Fruit fly (Drosophila melanogaster): ENCODE results near the gene wnd.

wnd gene

dm6 chr3L:19632766-19633632 lies 2.6 kb downstream of the wnd start (continued):
- no peak for TF ChIP-seq CHES-1-like (GFP tag; optimal IDR thresholded peaks at IDR 0.05)
- peak; percentile 36 for TF ChIP-seq D19B (GFP tag; optimal IDR thresholded peaks at IDR 0.05)
- TF ChIP-seq sr (GFP tag; IDR thresholded peaks at IDR 0.05), result no peak
- no peak; the same call in 3 of the 4 replicates for TF ChIP-seq Dll (GFP tag; IDR thresholded peaks at IDR 0.05; ENCODE audit: partially characterized antibody)
- peak; percentile 79 for TF ChIP-seq lilli (GFP tag; optimal IDR thresholded peaks at IDR 0.05)
- TF ChIP-seq CG32772 (GFP tag; IDR thresholded peaks at IDR 0.05), result peak; percentile 34; the same call in 1 of the 2 replicates
- peak; percentile 55; the same call in 1 of the 2 replicates for TF ChIP-seq E2f1 (GFP tag; IDR thresholded peaks at IDR 0.05)
- no peak for TF ChIP-seq Atf-2 (GFP tag; optimal IDR thresholded peaks at IDR 0.05)
- no peak for TF ChIP-seq sim (GFP tag; IDR thresholded peaks at IDR 0.05)
- peak; percentile 65 for TF ChIP-seq PHDP (tag; optimal IDR thresholded peaks at IDR 0.05)
- no peak for TF ChIP-seq BEAF-32 (GFP tag; optimal IDR thresholded peaks at IDR 0.05)
- TF ChIP-seq NFAT (GFP tag; IDR thresholded peaks at IDR 0.05), result peak; percentile 79
- TF ChIP-seq mam (GFP tag; optimal IDR thresholded peaks at IDR 0.05), result peak; percentile 13
- peak; percentile 67 for TF ChIP-seq CG15269 (tag; optimal IDR thresholded peaks at IDR 0.05)
- TF ChIP-seq crol (GFP tag; IDR thresholded peaks at IDR 0.05), result 0 out of 2 replicates have a peak, but pooled peaks have one; percentile 37
- TF ChIP-seq zfh1 (GFP tag; IDR thresholded peaks at IDR 0.05), result peak; percentile 21; the same call in 1 of the 3 replicates
- no peak for TF ChIP-seq dati (GFP tag; IDR thresholded peaks at IDR 0.05)
- TF ChIP-seq CG12391 (tag; optimal IDR thresholded peaks at IDR 0.05), result peak; percentile 63
- peak; percentile 29; the same call in 1 of the 2 replicates for TF ChIP-seq ssp (GFP tag; IDR thresholded peaks at IDR 0.05)
- no peak for TF ChIP-seq Dfd (GFP tag; optimal IDR thresholded peaks at IDR 0.05)
- peak; percentile 12 for TF ChIP-seq Fer2 (tag; optimal IDR thresholded peaks at IDR 0.05)
- TF ChIP-seq CG18011 (GFP tag; optimal IDR thresholded peaks at IDR 0.05), result peak; percentile 32
- TF ChIP-seq Doc3 (GFP tag; IDR thresholded peaks at IDR 0.05; ENCODE audit: partially characterized antibody), result no peak
- no peak for TF ChIP-seq CG33557 (GFP tag; optimal IDR thresholded peaks at IDR 0.05)
- TF ChIP-seq Stat92E (GFP tag; optimal IDR thresholded peaks at IDR 0.05), result no peak
- TF ChIP-seq B-H2 (GFP tag; optimal IDR thresholded peaks at IDR 0.05), result peak; percentile 40
- TF ChIP-seq CG30403 (GFP tag; optimal IDR thresholded peaks at IDR 0.05), result peak; percentile 34
- TF ChIP-seq lbe (GFP tag; optimal IDR thresholded peaks at IDR 0.05), result peak; percentile 23
- peak; percentile 56 for TF ChIP-seq sens (GFP tag)
- TF ChIP-seq Camta (GFP tag; optimal IDR thresholded peaks at IDR 0.05), result no peak
- TF ChIP-seq CG3065 (GFP tag; optimal IDR thresholded peaks at IDR 0.05), result no peak
- peak; percentile 36; the same call in 1 of the 2 replicates for TF ChIP-seq CG11696 (GFP tag; IDR thresholded peaks at IDR 0.05)
- peak; percentile 88 for TF ChIP-seq CG9932 (GFP tag; IDR thresholded peaks at IDR 0.05)
- peak; percentile 45 for TF ChIP-seq CG16815 (GFP tag; optimal IDR thresholded peaks at IDR 0.05)
- peak; percentile 49 for TF ChIP-seq nom (GFP tag; optimal IDR thresholded peaks at IDR 0.05)
- no peak for TF ChIP-seq CG11560 (tag; IDR thresholded peaks at IDR 0.05)
- TF ChIP-seq Gug (GFP tag; IDR thresholded peaks at IDR 0.05), result peak; percentile 74; the same call in 3 of the 4 replicates
- TF ChIP-seq jigr1 (GFP tag; IDR thresholded peaks at IDR 0.05), result no peak
- peak; percentile 58 for TF ChIP-seq Nf-YC (tag; optimal IDR thresholded peaks at IDR 0.05)
- TF ChIP-seq CG31441 (GFP tag; IDR thresholded peaks at IDR 0.05), result peak; percentile 42
- TF ChIP-seq CG2678 (tag; optimal IDR thresholded peaks at IDR 0.05), result peak; percentile 78
- peak; percentile 36 for TF ChIP-seq tap (tag; optimal IDR thresholded peaks at IDR 0.05)
- TF ChIP-seq ase (GFP tag; IDR thresholded peaks at IDR 0.05), result no peak; the same call in 2 of the 3 replicates
- peak; percentile 72; the same call in 1 of the 3 replicates for TF ChIP-seq CG2199 (GFP tag; IDR thresholded peaks at IDR 0.05)
- TF ChIP-seq Jarid2 (GFP tag; optimal IDR thresholded peaks at IDR 0.05), result no peak
- peak; percentile 78 for TF ChIP-seq Fer3 (tag; optimal IDR thresholded peaks at IDR 0.05)
- peak; percentile 21 for TF ChIP-seq Six4 (GFP tag; optimal IDR thresholded peaks at IDR 0.05)
- peak; percentile 55; the same call in 1 of the 2 replicates for TF ChIP-seq CG32767 (GFP tag; IDR thresholded peaks at IDR 0.05)

Data from whole organism, embryonic.